Worm (Caenorhabditis elegans) whole organism, L2 larva: Measurements from ENCODE around the gene F27E5.3.
A peak's percentile ranks its signal among the peaks of the same experiment; 100 is the strongest.

Experiments
- C34F6.9 ChIP-seq: fragments of 150-350 bp; optimal IDR thresholded peaks from 2 replicates; lab custom pipeline; 2014; ENCODE audit warnings: missing biosample characterization, missing genetic modification characterization
- F13H6.1 ChIP-seq: sonication (generic microtip); optimal IDR thresholded peaks from 2 replicates; lab custom pipeline; 2016; ENCODE audit warnings: missing genetic modification characterization, missing compliant biosample characterization
- R02D3.7 ChIP-seq: fragments of 150-350 bp; optimal IDR thresholded peaks from 2 replicates; lab custom pipeline; 2014; ENCODE audit warnings: missing biosample characterization, missing genetic modification characterization
- Y55F3AM.14 ChIP-seq: fragments of 200-800 bp; sonication (Bioruptor generic); optimal IDR thresholded peaks from 2 replicates; lab custom pipeline; 2018; ENCODE audit warnings: mild to moderate bottlenecking, missing genetic modification characterization, missing compliant biosample characterization
- ZK546.5 ChIP-seq: sonication (generic microtip); optimal IDR thresholded peaks from 2 replicates; lab custom pipeline; 2017; ENCODE audit warnings: missing biosample characterization, missing genetic modification characterization
- alr-1 ChIP-seq: fragments of 150-350 bp; optimal IDR thresholded peaks from 2 replicates; lab custom pipeline; 2014; ENCODE audit warnings: missing biosample characterization, missing genetic modification characterization
- aly-2 ChIP-seq: fragments of 150-350 bp; optimal IDR thresholded peaks from 2 replicates; lab custom pipeline; 2014; ENCODE audit warnings: missing biosample characterization, missing genetic modification characterization
- ama-1 ChIP-seq: fragments of 150-350 bp; optimal IDR thresholded peaks from 2 replicates; lab custom pipeline; 2018; ENCODE audit warnings: inconsistent platforms
- blmp-1 ChIP-seq: sonication (generic microtip); optimal IDR thresholded peaks from 2 replicates; lab custom pipeline; 2017; ENCODE audit warnings: missing genetic modification characterization, mild to moderate bottlenecking, missing compliant biosample characterization, antibody characterized with exemption, moderate library complexity; ENCODE audit not compliant: insufficient read depth
- ceh-16 ChIP-seq: fragments of 150-350 bp; optimal IDR thresholded peaks from 2 replicates; lab custom pipeline; 2014; ENCODE audit warnings: missing biosample characterization, missing genetic modification characterization
- ceh-82 ChIP-seq: fragments of 150-350 bp; optimal IDR thresholded peaks from 2 replicates; lab custom pipeline; 2014; ENCODE audit warnings: missing biosample characterization, missing genetic modification characterization
- crh-2 ChIP-seq: sonication (generic microtip); optimal IDR thresholded peaks from 2 replicates; lab custom pipeline; 2017; ENCODE audit warnings: missing biosample characterization, missing genetic modification characterization
- dmd-4 ChIP-seq: sonication (generic microtip); optimal IDR thresholded peaks from 2 replicates; lab custom pipeline; 2017; ENCODE audit warnings: missing biosample characterization, missing genetic modification characterization
- egl-27 ChIP-seq: sonication (generic microtip); optimal IDR thresholded peaks from 3 replicates; lab custom pipeline; 2017; ENCODE audit warnings: missing biosample characterization, missing genetic modification reagents, missing genetic modification characterization
- elt-1 ChIP-seq: fragments of 150-350 bp; optimal IDR thresholded peaks from 2 replicates; lab custom pipeline; 2014; ENCODE audit warnings: missing biosample characterization, missing genetic modification characterization
- elt-3 ChIP-seq: sonication (generic microtip); optimal IDR thresholded peaks from 2 replicates; lab custom pipeline; 2017; ENCODE audit warnings: missing biosample characterization, missing genetic modification characterization
- fos-1 ChIP-seq: fragments of 150-350 bp; optimal IDR thresholded peaks from 2 replicates; lab custom pipeline; 2014; ENCODE audit warnings: missing biosample characterization, missing genetic modification characterization
- gmeb-1 ChIP-seq: fragments of 150-350 bp; optimal IDR thresholded peaks from 2 replicates; lab custom pipeline; 2014; ENCODE audit warnings: missing biosample characterization, missing genetic modification characterization
- lin-11 ChIP-seq: fragments of 150-350 bp; sonication (generic microtip); optimal IDR thresholded peaks from 2 replicates; lab custom pipeline; 2014; ENCODE audit warnings: missing biosample characterization, missing genetic modification characterization, inconsistent platforms, mixed read lengths
- lin-13 ChIP-seq: fragments of 150-350 bp; optimal IDR thresholded peaks from 2 replicates; lab custom pipeline; 2014; ENCODE audit warnings: missing biosample characterization, missing genetic modification reagents, missing genetic modification characterization
- lin-39 ChIP-seq: fragments of 150-350 bp; optimal IDR thresholded peaks from 2 replicates; lab custom pipeline; 2014; ENCODE audit warnings: missing biosample characterization, missing genetic modification reagents, missing genetic modification characterization
- lsy-2 ChIP-seq, 2 experiments: fragments of 150-350 bp in 1 of 2; sonication (generic microtip) in 1 of 2; optimal IDR thresholded peaks; 2 replicates each; lab custom pipeline; 2014 to 2017; ENCODE audit warnings: missing biosample characterization in 2 of 2, missing genetic modification characterization in 2 of 2
- mab-5 ChIP-seq: fragments of 150-350 bp; optimal IDR thresholded peaks from 2 replicates; lab custom pipeline; 2014; ENCODE audit warnings: missing biosample characterization, missing genetic modification characterization
- mbf-1 ChIP-seq: sonication (generic microtip); optimal IDR thresholded peaks from 2 replicates; lab custom pipeline; 2017; ENCODE audit warnings: missing biosample characterization, missing genetic modification characterization
- mdl-1 ChIP-seq, 2 experiments: fragments of 150-350 bp in 1 of 2; sonication (generic microtip) in 1 of 2; optimal IDR thresholded peaks; 2 replicates each; lab custom pipeline; 2017; ENCODE audit warnings: missing biosample characterization in 2 of 2, missing genetic modification characterization in 2 of 2
- nhr-10 ChIP-seq: sonication (generic microtip); optimal IDR thresholded peaks from 2 replicates; lab custom pipeline; 2017; ENCODE audit warnings: missing biosample characterization, missing genetic modification characterization
- nhr-11 ChIP-seq: fragments of 150-350 bp; optimal IDR thresholded peaks from 2 replicates; lab custom pipeline; 2014; ENCODE audit warnings: missing biosample characterization, missing genetic modification characterization
- nhr-12 ChIP-seq: fragments of 150-350 bp; optimal IDR thresholded peaks from 2 replicates; lab custom pipeline; 2014; ENCODE audit warnings: missing biosample characterization, missing genetic modification characterization
- nhr-129 ChIP-seq: fragments of 150-350 bp; optimal IDR thresholded peaks from 2 replicates; lab custom pipeline; 2014; ENCODE audit warnings: missing biosample characterization, missing genetic modification characterization
- nhr-21 ChIP-seq: fragments of 150-350 bp; optimal IDR thresholded peaks from 2 replicates; lab custom pipeline; 2014; ENCODE audit warnings: missing biosample characterization, missing genetic modification characterization
- nhr-23 ChIP-seq: fragments of 150-350 bp; optimal IDR thresholded peaks from 2 replicates; lab custom pipeline; 2014; ENCODE audit warnings: missing biosample characterization, missing genetic modification reagents, missing genetic modification characterization
- nhr-237 ChIP-seq: fragments of 150-350 bp; optimal IDR thresholded peaks from 2 replicates; lab custom pipeline; 2014; ENCODE audit warnings: missing biosample characterization, missing genetic modification characterization
- nhr-25 ChIP-seq: fragments of 150-350 bp; sonication (generic microtip); optimal IDR thresholded peaks from 3 replicates; lab custom pipeline; 2014; ENCODE audit warnings: missing biosample characterization, missing genetic modification characterization
- nhr-6 ChIP-seq: fragments of 150-350 bp; optimal IDR thresholded peaks from 2 replicates; lab custom pipeline; 2014; ENCODE audit warnings: missing biosample characterization, missing genetic modification characterization
- nhr-77 ChIP-seq: fragments of 150-350 bp; optimal IDR thresholded peaks from 2 replicates; lab custom pipeline; 2014; ENCODE audit warnings: missing biosample characterization, missing genetic modification characterization
- peb-1 ChIP-seq: fragments of 150-350 bp; optimal IDR thresholded peaks from 2 replicates; lab custom pipeline; 2014; ENCODE audit warnings: missing biosample characterization, missing genetic modification characterization
- sem-4 ChIP-seq: fragments of 150-350 bp; optimal IDR thresholded peaks from 2 replicates; lab custom pipeline; 2014; ENCODE audit warnings: missing biosample characterization, missing genetic modification reagents, missing genetic modification characterization
- skn-1 ChIP-seq: sonication (generic microtip); optimal IDR thresholded peaks from 2 replicates; lab custom pipeline; 2017; ENCODE audit warnings: missing biosample characterization, missing genetic modification characterization
- sma-3 ChIP-seq: sonication (generic microtip); optimal IDR thresholded peaks from 2 replicates; lab custom pipeline; 2016; ENCODE audit warnings: missing genetic modification reagents, missing genetic modification characterization, missing compliant biosample characterization
- sma-9 ChIP-seq, 2 experiments: fragments of 150-350 bp in 1 of 2; sonication (generic microtip) in 1 of 2; optimal IDR thresholded peaks; 2 replicates each; lab custom pipeline; 2014 to 2016; ENCODE audit warnings: missing genetic modification characterization in 2 of 2, mild to moderate bottlenecking in 1 of 2, missing biosample characterization in 1 of 2, missing compliant biosample characterization in 1 of 2, missing genetic modification reagents in 1 of 2, moderate library complexity in 1 of 2
- snpc-4 ChIP-seq: fragments of 150-350 bp; optimal IDR thresholded peaks from 2 replicates; lab custom pipeline; 2014; ENCODE audit warnings: missing biosample characterization, missing genetic modification characterization
- unc-39 ChIP-seq: fragments of 150-350 bp; optimal IDR thresholded peaks from 2 replicates; lab custom pipeline; 2014; ENCODE audit warnings: missing biosample characterization, missing genetic modification characterization
- unc-55 ChIP-seq: fragments of 150-350 bp; sonication (generic microtip); optimal IDR thresholded peaks from 3 replicates; lab custom pipeline; 2014; ENCODE audit warnings: missing biosample characterization, missing genetic modification reagents, missing genetic modification characterization
- unc-62 ChIP-seq: fragments of 150-350 bp; optimal IDR thresholded peaks from 2 replicates; lab custom pipeline; 2014; ENCODE audit warnings: missing biosample characterization, missing genetic modification reagents, missing genetic modification characterization
- zag-1 ChIP-seq: fragments of 150-350 bp; optimal IDR thresholded peaks from 2 replicates; lab custom pipeline; 2014; ENCODE audit warnings: missing biosample characterization, missing genetic modification characterization
- ztf-1 ChIP-seq: fragments of 200-800 bp; sonication (Bioruptor generic); conservative IDR thresholded peaks from 2 replicates; pipeline ENCODE4 v1.3.6; 2022; ENCODE audit warnings: missing genetic modification characterization, missing compliant biosample characterization
- ztf-11 ChIP-seq: sonication (generic microtip); optimal IDR thresholded peaks from 2 replicates; lab custom pipeline; 2017; ENCODE audit warnings: missing biosample characterization, missing genetic modification characterization
- ztf-4 ChIP-seq: fragments of 150-350 bp; optimal IDR thresholded peaks from 2 replicates; lab custom pipeline; 2014; ENCODE audit warnings: missing biosample characterization, missing genetic modification characterization

The F27E5.3 gene

DNA sequence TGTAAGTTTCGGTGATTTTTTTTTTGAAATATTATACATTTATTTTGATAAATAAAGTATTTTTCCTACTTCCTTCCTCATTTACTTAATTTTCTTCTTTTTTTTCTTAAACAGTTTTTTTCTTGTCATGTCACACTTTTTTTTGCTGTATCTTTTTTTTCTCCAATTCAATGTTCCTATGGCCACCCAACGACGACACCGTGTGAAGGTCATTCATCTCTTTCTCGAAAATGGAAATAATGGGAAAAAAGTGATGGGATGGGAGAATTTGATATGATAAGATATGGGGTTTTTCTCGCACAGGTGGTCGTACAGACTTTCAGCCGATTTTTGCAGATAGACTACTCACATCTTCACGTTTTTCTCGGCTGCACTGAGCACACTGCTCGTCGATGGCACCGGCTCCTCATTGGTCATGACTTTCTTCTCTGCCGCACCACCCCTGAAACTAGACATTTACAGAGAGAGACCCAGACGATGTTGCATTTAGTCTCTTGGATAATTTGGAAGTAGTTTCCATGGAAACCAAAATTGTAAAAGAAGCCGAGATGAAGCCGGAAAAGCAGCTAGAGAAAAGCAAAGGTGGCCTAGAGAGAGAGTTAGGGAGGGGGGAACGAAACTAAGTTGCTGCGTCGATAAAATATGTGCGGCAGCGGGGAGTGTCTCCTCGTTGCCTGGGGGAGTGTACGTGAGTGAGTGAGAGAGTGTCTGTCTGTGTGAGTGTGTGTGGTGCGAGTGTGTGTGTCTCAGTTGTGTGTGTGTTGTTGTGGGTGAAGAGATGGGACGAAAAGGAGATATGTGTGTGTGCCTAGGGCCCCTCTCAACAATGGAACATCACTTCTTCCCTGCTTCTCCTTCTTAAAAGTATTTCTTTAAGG is 25.2 kb upstream of the F27E5.3 start, which contains the start of gene daf-19:
Gene daf-19, minus strand, starts transcription at position 442 of the 878 bp plus-strand sequence.
- peak; percentile 13 for TF ChIP-seq sma-3 (GFP tag; lab: Kevin White, UChicago)
- no peak for TF ChIP-seq sem-4 (tag; lab: Kevin White, UChicago)
- peak; percentile 55 for TF ChIP-seq nhr-21 (tag; lab: Kevin White, UChicago)
- TF ChIP-seq crh-2 (tag; lab: Kevin White, UChicago), result peak; percentile 59
- no peak for TF ChIP-seq nhr-25 (tag; lab: Kevin White, UChicago)
- no peak for TF ChIP-seq unc-62 (GFP tag; lab: Kevin White, UChicago)
- TF ChIP-seq mab-5 (tag; lab: Kevin White, UChicago), result no peak
- peak; percentile 61 for TF ChIP-seq F13H6.1 (tag; lab: Kevin White, UChicago)
- no peak for TF ChIP-seq lin-39 (tag; lab: Kevin White, UChicago)
- no peak for TF ChIP-seq nhr-237
- TF ChIP-seq sma-9 (GFP tag; optimal IDR thresholded peaks at IDR 0.05; lab: Kevin White, UChicago), result peak; percentile 53
- TF ChIP-seq sma-9 (tag; optimal IDR thresholded peaks at IDR 0.05; lab: Kevin White, UChicago), result no peak
- TF ChIP-seq nhr-77, result no peak
- peak; percentile 63 for TF ChIP-seq lin-11 (tag; lab: Kevin White, UChicago)
- no peak for TF ChIP-seq R02D3.7 (tag; lab: Kevin White, UChicago)
- peak; percentile 56 for TF ChIP-seq ztf-4 (tag; lab: Kevin White, UChicago)
- peak; percentile 5 for TF ChIP-seq nhr-10
- TF ChIP-seq nhr-12, result no peak
- TF ChIP-seq Y55F3AM.14, result peak; percentile 38
- TF ChIP-seq nhr-129 (tag; lab: Kevin White, UChicago), result peak; percentile 71
- TF ChIP-seq dmd-4 (tag; lab: Kevin White, UChicago), result no peak
- no peak for TF ChIP-seq nhr-6 (tag; lab: Kevin White, UChicago)
- TF ChIP-seq elt-1 (tag; lab: Kevin White, UChicago), result no peak
- TF ChIP-seq alr-1, result no peak
- peak; percentile 33 for TF ChIP-seq fos-1 (tag; lab: Kevin White, UChicago)
- peak; percentile 78 for TF ChIP-seq C34F6.9
- no peak for TF ChIP-seq peb-1 (tag; lab: Kevin White, UChicago)
- no peak for TF ChIP-seq ceh-82
- peak; percentile 49 for TF ChIP-seq lin-13
- TF ChIP-seq gmeb-1, result no peak
- TF ChIP-seq unc-55 (GFP tag; lab: Kevin White, UChicago), result peak; percentile 76
- no peak for TF ChIP-seq nhr-11 (tag; lab: Kevin White, UChicago)
- no peak for TF ChIP-seq snpc-4 (tag; lab: Kevin White, UChicago)
- TF ChIP-seq aly-2 (tag; lab: Kevin White, UChicago), result no peak
- TF ChIP-seq unc-39 (tag; lab: Kevin White, UChicago), result peak; percentile 82
- no peak for TF ChIP-seq ceh-16 (tag; lab: Kevin White, UChicago)
- TF ChIP-seq mdl-1 (tag; optimal IDR thresholded peaks at IDR 0.05; lab: Kevin White, UChicago), result peak in 1 of 2 experiments; percentile 36
- TF ChIP-seq ztf-1, result no peak
- no peak for TF ChIP-seq mbf-1
- peak; percentile 48 for TF ChIP-seq egl-27 (tag; lab: Kevin White, UChicago)
- no peak for TF ChIP-seq blmp-1 (tag; lab: Kevin White, UChicago)
- peak; percentile 27 to 65 for TF ChIP-seq lsy-2 (tag; optimal IDR thresholded peaks at IDR 0.05; lab: Kevin White, UChicago)
- TF ChIP-seq ZK546.5, result no peak
- no peak for TF ChIP-seq elt-3
- TF ChIP-seq zag-1 (tag; lab: Kevin White, UChicago), result peak; percentile 43
- peak; percentile 30 for TF ChIP-seq ama-1 (lab: Kevin White, UChicago)
- no peak for TF ChIP-seq nhr-23 (tag; lab: Kevin White, UChicago)
- no peak for TF ChIP-seq skn-1 (tag; lab: Kevin White, UChicago)
- TF ChIP-seq ztf-11 (tag; lab: Kevin White, UChicago), result peak; percentile 12
